Worm (Caenorhabditis elegans): ENCODE data around the gene str-106.

The str-106 gene

DNA sequence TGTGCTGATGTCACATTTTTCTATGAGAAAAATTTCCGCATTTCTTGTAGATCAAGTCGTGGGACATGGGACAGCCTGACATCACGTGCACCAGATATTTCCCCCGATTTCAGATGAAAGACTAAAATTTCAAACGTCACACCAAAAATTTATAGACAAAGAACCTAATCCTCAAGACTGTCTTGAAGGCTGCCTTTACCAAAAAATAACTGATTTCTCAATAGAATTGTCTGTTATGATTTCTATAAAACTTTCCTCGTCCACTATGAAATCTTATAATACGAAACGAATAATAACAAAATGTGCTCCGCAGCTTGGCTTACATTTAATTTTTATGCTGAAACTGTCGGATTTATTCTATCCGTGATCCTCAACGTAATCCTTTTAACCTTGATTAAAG lies at the start of gene str-106:
Gene str-106 (plus strand): TSS at position 301 of the 400 bp plus-strand sequence.
- no peak for TF ChIP-seq F13C5.2 (tag; optimal IDR thresholded peaks at IDR 0.05)
- no peak for TF ChIP-seq ama-1 (optimal IDR thresholded peaks at IDR 0.05)
- no peak for TF ChIP-seq aly-1 (tag; optimal IDR thresholded peaks at IDR 0.05)
- TF ChIP-seq sea-1 (GFP tag; conservative IDR thresholded peaks at IDR 0.05) = no peak
- no peak for TF ChIP-seq hmg-4 (GFP tag; optimal IDR thresholded peaks at IDR 0.05)
- TF ChIP-seq scrt-1 (GFP tag; IDR thresholded peaks at IDR 0.05) = no peak
- TF ChIP-seq tbx-37 (GFP tag; conservative IDR thresholded peaks at IDR 0.05) = no peak
- no peak for TF ChIP-seq flt-1 (GFP tag; IDR thresholded peaks at IDR 0.05)

DNA sequence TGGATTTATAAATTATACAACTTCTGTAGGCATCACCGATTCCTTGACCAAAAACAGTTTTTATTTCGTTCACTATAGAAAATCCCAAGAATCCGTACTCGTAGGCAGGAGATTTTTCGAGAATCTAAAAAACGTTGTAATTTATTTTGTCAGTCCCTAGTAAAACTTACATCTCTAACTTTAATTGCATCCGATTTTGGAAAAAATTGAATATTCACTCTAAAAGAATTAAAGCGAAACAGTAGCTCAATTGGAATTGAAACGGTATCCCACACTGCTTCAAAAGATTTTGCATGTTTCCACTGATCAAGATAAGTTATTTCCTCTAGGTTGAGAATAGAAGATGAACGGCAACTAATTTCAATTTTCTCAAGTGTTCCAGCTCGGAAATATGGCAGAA lies 49.2 kb upstream of the str-106 start, which contains the start of gene fbxa-142:
Gene fbxa-142 (minus strand): TSS at position 101 of the 400 bp plus-strand sequence.
- TF ChIP-seq hmbx-1 (tag; optimal IDR thresholded peaks at IDR 0.05) = no peak
- TF ChIP-seq tbx-11 (GFP tag; IDR thresholded peaks at IDR 0.05) = no peak
- TF ChIP-seq ceh-36 (tag; optimal IDR thresholded peaks at IDR 0.05) = no peak
- TF ChIP-seq hnd-1 (tag; optimal IDR thresholded peaks at IDR 0.05) = no peak
- TF ChIP-seq hmg-4 (GFP tag; optimal IDR thresholded peaks at IDR 0.05) = no peak
- no peak for TF ChIP-seq scrt-1 (GFP tag; IDR thresholded peaks at IDR 0.05)
- TF ChIP-seq B0310.2 (tag; optimal IDR thresholded peaks at IDR 0.05) = no peak
- no peak for TF ChIP-seq flt-1 (GFP tag; IDR thresholded peaks at IDR 0.05)
- no peak for TF ChIP-seq F13C5.2 (tag; optimal IDR thresholded peaks at IDR 0.05)
- no peak for TF ChIP-seq tbx-37 (GFP tag; conservative IDR thresholded peaks at IDR 0.05)
- TF ChIP-seq ets-7 (tag; optimal IDR thresholded peaks at IDR 0.05) = no peak
- TF ChIP-seq aly-1 (tag; optimal IDR thresholded peaks at IDR 0.05) = no peak
- no peak for TF ChIP-seq ceh-13 (GFP tag; optimal IDR thresholded peaks at IDR 0.05)
- TF ChIP-seq pes-1 (GFP tag; IDR thresholded peaks at IDR 0.05) = no peak
- no peak for TF ChIP-seq sea-1 (GFP tag; conservative IDR thresholded peaks at IDR 0.05)
- TF ChIP-seq ama-1 (optimal IDR thresholded peaks at IDR 0.05) = no peak
- TF ChIP-seq tra-4 (tag; optimal IDR thresholded peaks at IDR 0.05) = no peak

DNA sequence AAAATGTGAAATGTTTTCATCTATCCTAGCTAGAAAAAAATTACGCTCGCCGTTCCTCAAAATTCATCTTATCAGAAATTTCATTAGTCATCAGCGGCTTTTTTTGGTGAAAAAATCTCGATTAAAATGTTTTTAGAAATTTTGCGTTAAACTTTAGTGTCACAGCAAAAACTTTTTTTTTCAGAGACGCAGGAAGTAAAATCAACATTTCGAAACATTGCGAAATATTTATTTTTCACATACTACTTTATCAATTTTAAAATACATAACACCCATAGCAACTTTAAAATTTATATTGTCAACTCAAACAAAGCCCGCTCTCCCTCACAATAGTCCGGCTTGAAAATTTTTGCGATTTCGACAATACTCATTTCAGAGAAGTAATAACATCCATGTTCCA lies 48.2 kb upstream of the str-106 start:
- TF ChIP-seq tbx-11 (GFP tag; IDR thresholded peaks at IDR 0.05) (no peak), ama-1 (optimal IDR thresholded peaks at IDR 0.05) (no peak), hmg-4 (GFP tag; optimal IDR thresholded peaks at IDR 0.05) (no peak), aly-1 (tag; optimal IDR thresholded peaks at IDR 0.05) (no peak)

DNA sequence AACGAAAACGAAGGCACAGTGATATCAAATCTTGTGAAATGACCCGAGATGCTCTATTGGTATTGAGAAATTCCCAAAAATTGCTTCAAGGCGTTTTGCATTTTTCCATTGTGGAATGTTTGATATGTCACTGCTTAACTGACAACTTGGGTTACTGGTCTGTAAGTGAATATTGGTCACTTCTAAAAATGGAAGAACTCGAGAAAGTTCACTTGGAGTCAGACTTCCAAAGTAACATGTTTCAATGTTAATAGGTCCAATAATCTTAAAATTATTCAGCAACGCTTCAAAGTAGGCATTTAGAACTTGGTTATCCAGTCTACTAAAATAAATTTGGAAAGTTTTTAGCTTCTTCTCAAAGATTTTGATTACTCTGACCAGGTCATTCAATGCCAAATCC lies 47.7 kb upstream of the str-106 start, which contains the start of gene fbxa-144:
Gene fbxa-144 (minus strand): TSS at position 101 of the 400 bp plus-strand sequence.
- TF ChIP-seq aly-1 (tag; optimal IDR thresholded peaks at IDR 0.05) (no peak), ceh-36 (tag; optimal IDR thresholded peaks at IDR 0.05) (no peak), scrt-1 (GFP tag; IDR thresholded peaks at IDR 0.05) (no peak), flt-1 (GFP tag; IDR thresholded peaks at IDR 0.05) (no peak), B0310.2 (tag; optimal IDR thresholded peaks at IDR 0.05) (no peak), F13C5.2 (tag; optimal IDR thresholded peaks at IDR 0.05) (no peak), tbx-11 (GFP tag; IDR thresholded peaks at IDR 0.05) (no peak), tbx-37 (GFP tag; conservative IDR thresholded peaks at IDR 0.05) (no peak), hnd-1 (tag; optimal IDR thresholded peaks at IDR 0.05) (no peak), pes-1 (GFP tag; IDR thresholded peaks at IDR 0.05) (no peak), sea-1 (GFP tag; conservative IDR thresholded peaks at IDR 0.05) (no peak), ets-7 (tag; optimal IDR thresholded peaks at IDR 0.05) (no peak), hmbx-1 (tag; optimal IDR thresholded peaks at IDR 0.05) (no peak), ceh-13 (GFP tag; optimal IDR thresholded peaks at IDR 0.05) (no peak), hmg-4 (GFP tag; optimal IDR thresholded peaks at IDR 0.05) (no peak), ama-1 (optimal IDR thresholded peaks at IDR 0.05) (no peak), tra-4 (tag; optimal IDR thresholded peaks at IDR 0.05) (no peak)

ce11 chrV:16137043-16137442 lies 43.4 kb upstream of the str-106 start, which contains the start of gene F44G3.7:
TSS of gene F44G3.7 (minus strand) at chrV:16137143.
- TF ChIP-seq ceh-13 (GFP tag; optimal IDR thresholded peaks at IDR 0.05) (no peak), B0310.2 (tag; optimal IDR thresholded peaks at IDR 0.05) (no peak), hnd-1 (tag; optimal IDR thresholded peaks at IDR 0.05) (no peak), ets-7 (tag; optimal IDR thresholded peaks at IDR 0.05) (no peak), sea-1 (GFP tag; conservative IDR thresholded peaks at IDR 0.05) (no peak), tbx-11 (GFP tag; IDR thresholded peaks at IDR 0.05) (no peak), tbx-37 (GFP tag; conservative IDR thresholded peaks at IDR 0.05) (no peak), hmg-4 (GFP tag; optimal IDR thresholded peaks at IDR 0.05) (no peak), aly-1 (tag; optimal IDR thresholded peaks at IDR 0.05) (no peak), flt-1 (GFP tag; IDR thresholded peaks at IDR 0.05) (no peak), hmbx-1 (tag; optimal IDR thresholded peaks at IDR 0.05) (no peak), scrt-1 (GFP tag; IDR thresholded peaks at IDR 0.05) (no peak), pes-1 (GFP tag; IDR thresholded peaks at IDR 0.05) (no peak), ceh-36 (tag; optimal IDR thresholded peaks at IDR 0.05) (no peak), ama-1 (optimal IDR thresholded peaks at IDR 0.05) (no peak), F13C5.2 (tag; optimal IDR thresholded peaks at IDR 0.05) (no peak)

DNA sequence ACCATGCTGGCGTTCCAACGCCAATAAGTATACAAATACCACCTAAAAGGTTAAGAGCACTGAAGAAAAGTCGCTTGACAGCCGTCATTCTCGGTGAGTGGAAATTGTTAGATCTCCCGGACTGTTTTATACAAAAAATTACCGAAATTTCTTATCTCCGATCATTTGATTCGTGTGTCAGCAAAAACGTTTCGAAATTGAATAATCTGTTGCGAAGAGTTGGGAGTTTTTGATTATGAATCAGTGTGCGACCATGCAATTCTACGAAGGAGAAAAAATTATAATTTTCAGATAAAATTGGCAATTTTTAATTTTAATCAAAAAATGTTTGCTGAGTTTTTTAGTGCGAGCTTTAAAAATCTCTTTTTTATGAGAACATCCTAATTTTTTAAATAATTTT lies 40.9 kb upstream of the str-106 start, which contains the start of gene clc-11:
Gene clc-11 (minus strand): TSS at position 101 of the 400 bp plus-strand sequence.
- TF ChIP-seq hmbx-1 (tag; optimal IDR thresholded peaks at IDR 0.05) (no peak), ceh-36 (tag; optimal IDR thresholded peaks at IDR 0.05) (no peak), flt-1 (GFP tag; IDR thresholded peaks at IDR 0.05) (no peak), ama-1 (optimal IDR thresholded peaks at IDR 0.05) (no peak), tbx-37 (GFP tag; conservative IDR thresholded peaks at IDR 0.05) (no peak), tbx-11 (GFP tag; IDR thresholded peaks at IDR 0.05) (no peak), aly-1 (tag; optimal IDR thresholded peaks at IDR 0.05) (no peak), pes-1 (GFP tag; IDR thresholded peaks at IDR 0.05) (no peak), scrt-1 (GFP tag; IDR thresholded peaks at IDR 0.05) (no peak), B0310.2 (tag; optimal IDR thresholded peaks at IDR 0.05) (no peak), hnd-1 (tag; optimal IDR thresholded peaks at IDR 0.05) (no peak), ets-7 (tag; optimal IDR thresholded peaks at IDR 0.05) (no peak), ceh-13 (GFP tag; optimal IDR thresholded peaks at IDR 0.05) (no peak), hmg-4 (GFP tag; optimal IDR thresholded peaks at IDR 0.05) (no peak), tra-4 (tag; optimal IDR thresholded peaks at IDR 0.05) (no peak), sea-1 (GFP tag; conservative IDR thresholded peaks at IDR 0.05) (no peak), F13C5.2 (tag; optimal IDR thresholded peaks at IDR 0.05) (no peak)

DNA sequence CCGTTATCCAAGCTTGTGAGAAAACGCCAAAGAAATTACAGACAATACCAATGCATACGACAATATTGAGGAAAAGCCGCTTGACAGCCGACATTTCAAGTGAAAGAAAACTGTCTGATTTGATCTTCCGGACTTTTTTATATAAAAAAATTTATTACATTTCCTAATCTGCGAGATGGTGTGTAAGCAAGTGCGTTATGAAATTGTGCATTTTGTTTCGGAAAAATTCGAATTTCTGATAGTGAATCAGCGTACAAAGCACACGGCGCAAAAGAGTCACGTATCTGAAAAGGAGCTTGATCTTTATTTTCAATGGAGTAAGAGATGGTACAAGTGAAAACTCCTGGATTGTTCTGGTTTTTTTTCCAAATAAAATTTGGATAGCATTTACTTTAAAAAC lies 39.4 kb upstream of the str-106 start, which contains the start of gene clc-32:
Gene clc-32 (minus strand): TSS at position 101 of the 400 bp plus-strand sequence.
- no peak for TF ChIP-seq sea-1 (GFP tag; conservative IDR thresholded peaks at IDR 0.05)

Data from whole organism, early embryonic.